Fruit fly (Drosophila melanogaster) whole organism, embryonic: Measurements from ENCODE around the gene mora.

Experiments
- Abd-B ChIP-seq: fragments of 200-800 bp; sonication (Bioruptor generic); optimal IDR thresholded peaks from 2 replicates; lab custom pipeline; 2018; ENCODE audit warnings: missing biosample characterization, mild to moderate bottlenecking, missing genetic modification characterization, moderate library complexity
- B-H1 ChIP-seq: fragments of 200-800 bp; sonication (Bioruptor generic); IDR thresholded peaks from 3 replicates; pipeline ENCODE4 v1.3.6; 2022; ENCODE audit warnings: missing biosample characterization, missing genetic modification characterization
- CG12155 ChIP-seq: fragments of 200-800 bp; sonication (Bioruptor generic); optimal IDR thresholded peaks from 3 replicates; lab custom pipeline; 2016; ENCODE audit warnings: missing biosample characterization, missing genetic modification characterization
- CG1529 ChIP-seq: fragments of 200-800 bp; sonication (Bioruptor generic); optimal IDR thresholded peaks from 3 replicates; lab custom pipeline; 2018; ENCODE audit warnings: missing biosample characterization, missing genetic modification characterization
- CG1602 ChIP-seq: fragments of 200-800 bp; sonication (Bioruptor generic); optimal IDR thresholded peaks from 3 replicates; lab custom pipeline; 2016; ENCODE audit warnings: missing biosample characterization, missing genetic modification characterization
- CG16779 ChIP-seq: fragments of 200-800 bp; sonication (Bioruptor generic); IDR thresholded peaks from 2 replicates; pipeline ENCODE4 v1.3.6; 2022; ENCODE audit warnings: missing biosample characterization, missing genetic modification characterization
- CG16813 ChIP-seq: fragments of 200-800 bp; sonication (Bioruptor generic); IDR thresholded peaks from 3 replicates; pipeline ENCODE4 v1.3.6; 2022; ENCODE audit warnings: missing biosample characterization, missing genetic modification characterization; ENCODE audit not compliant: partially characterized antibody
- CG16815 ChIP-seq: fragments of 200-800 bp; sonication (Bioruptor generic); optimal IDR thresholded peaks from 3 replicates; lab custom pipeline; 2017; ENCODE audit warnings: missing biosample characterization, mild to moderate bottlenecking, missing genetic modification characterization
- CG17186 ChIP-seq: fragments of 200-800 bp; sonication (Bioruptor generic); optimal IDR thresholded peaks from 3 replicates; lab custom pipeline; 2017; ENCODE audit warnings: missing biosample characterization, missing genetic modification reagents, missing genetic modification characterization
- CG17802 ChIP-seq: fragments of 200-800 bp; sonication (Bioruptor generic); optimal IDR thresholded peaks from 2 replicates; lab custom pipeline; 2018; ENCODE audit warnings: missing biosample characterization, mild to moderate bottlenecking, missing genetic modification characterization, moderate library complexity
- CG30020 ChIP-seq: fragments of 200-800 bp; optimal IDR thresholded peaks from 2 replicates; lab custom pipeline; 2019; ENCODE audit warnings: missing biosample characterization, mild to moderate bottlenecking, missing genetic modification characterization, moderate library complexity
- CG31224 ChIP-seq: fragments of 200-800 bp; sonication (Bioruptor generic); IDR thresholded peaks from 2 replicates; pipeline ENCODE4 v1.3.6; 2022; ENCODE audit warnings: missing biosample characterization, missing genetic modification characterization
- CG3281 ChIP-seq: fragments of 200-800 bp; sonication (Bioruptor generic); optimal IDR thresholded peaks from 3 replicates; lab custom pipeline; 2017; ENCODE audit warnings: missing biosample characterization, mild to moderate bottlenecking, missing genetic modification characterization
- CG34422 ChIP-seq: fragments of 200-800 bp; sonication (Bioruptor generic); IDR thresholded peaks from 3 replicates; pipeline ENCODE4 v1.3.6; 2022; ENCODE audit warnings: missing biosample characterization, missing genetic modification characterization
- CG6654 ChIP-seq: fragments of 200-800 bp; sonication (Bioruptor generic); optimal IDR thresholded peaks from 2 replicates; lab custom pipeline; 2017; ENCODE audit warnings: missing biosample characterization, mild to moderate bottlenecking, missing genetic modification characterization
- CG6689 ChIP-seq: fragments of 200-800 bp; sonication (Bioruptor generic); IDR thresholded peaks from 2 replicates; pipeline ENCODE4 v1.3.6; 2022; ENCODE audit warnings: missing biosample characterization, missing genetic modification characterization
- CG7357 ChIP-seq: fragments of 200-800 bp; sonication (Bioruptor generic); IDR thresholded peaks from 3 replicates; pipeline ENCODE4 v1.3.6; 2022; ENCODE audit warnings: missing biosample characterization, missing genetic modification characterization
- CG9932 ChIP-seq: fragments of 200-800 bp; sonication (Bioruptor generic); IDR thresholded peaks from 2 replicates; pipeline ENCODE4 v1.3.6; 2022; ENCODE audit warnings: missing biosample characterization, missing genetic modification characterization
- CrebB ChIP-seq: fragments of 200-800 bp; sonication (Bioruptor generic); optimal IDR thresholded peaks from 3 replicates; lab custom pipeline; 2018; ENCODE audit warnings: missing biosample characterization, mild to moderate bottlenecking, missing genetic modification characterization
- Dek ChIP-seq: fragments of 200-800 bp; sonication (Bioruptor generic); optimal IDR thresholded peaks from 3 replicates; lab custom pipeline; 2019; ENCODE audit warnings: missing biosample characterization, mild to moderate bottlenecking, missing genetic modification characterization, moderate library complexity
- Doc2 ChIP-seq: fragments of 200-800 bp; sonication (Bioruptor generic); IDR thresholded peaks from 2 replicates; pipeline ENCODE4 v1.3.6; 2022; ENCODE audit warnings: missing biosample characterization, missing genetic modification characterization
- E2f1 ChIP-seq: fragments of 200-800 bp; sonication (Bioruptor generic); IDR thresholded peaks from 2 replicates; pipeline ENCODE4 v1.3.6; 2022; ENCODE audit warnings: missing biosample characterization, missing genetic modification characterization
- HLHmδ ChIP-seq: fragments of 200-800 bp; sonication (Bioruptor generic); optimal IDR thresholded peaks from 2 replicates; lab custom pipeline; 2018; ENCODE audit warnings: missing biosample characterization, mild to moderate bottlenecking, missing genetic modification characterization, moderate library complexity
- MBD-R2 ChIP-seq: fragments of 200-800 bp; sonication (Bioruptor generic); IDR thresholded peaks from 2 replicates; pipeline ENCODE4 v1.3.6; 2022; ENCODE audit warnings: missing biosample characterization, missing genetic modification characterization
- MESR4 ChIP-seq: fragments of 200-800 bp; sonication (Bioruptor generic); optimal IDR thresholded peaks from 2 replicates; lab custom pipeline; 2018; ENCODE audit warnings: missing biosample characterization, mild to moderate bottlenecking, missing genetic modification characterization, moderate library complexity
- Med ChIP-seq: fragments of 200-800 bp; sonication (Bioruptor generic); peaks from one replicate; lab custom pipeline; 2016; ENCODE audit warnings: missing biosample characterization, missing genetic modification characterization, mild to moderate bottlenecking, inconsistent platforms, moderate library complexity
- Opbp ChIP-seq: fragments of 200-800 bp; sonication (Bioruptor generic); IDR thresholded peaks from 3 replicates; pipeline ENCODE4 v1.3.6; 2022; ENCODE audit warnings: missing biosample characterization, missing genetic modification characterization; ENCODE audit not compliant: partially characterized antibody
- Poxn ChIP-seq: fragments of 200-800 bp; sonication (Bioruptor generic); IDR thresholded peaks from 2 replicates; pipeline ENCODE4 v1.3.6; 2022; ENCODE audit warnings: missing biosample characterization, missing genetic modification characterization
- YL-1 ChIP-seq: fragments of 200-800 bp; sonication (Bioruptor generic); optimal IDR thresholded peaks from 3 replicates; lab custom pipeline; 2017; ENCODE audit warnings: missing biosample characterization, mild to moderate bottlenecking, missing genetic modification characterization
- abd-A ChIP-seq: fragments of 200-800 bp; sonication (Bioruptor generic); optimal IDR thresholded peaks from 3 replicates; lab custom pipeline; 2019; ENCODE audit warnings: missing biosample characterization, mild to moderate bottlenecking, missing genetic modification characterization, moderate library complexity
- amos ChIP-seq: fragments of 200-800 bp; sonication (Bioruptor generic); IDR thresholded peaks from 2 replicates; pipeline ENCODE4 v1.3.6; 2022; ENCODE audit warnings: missing biosample characterization, missing genetic modification characterization; ENCODE audit not compliant: partially characterized antibody
- crp ChIP-seq, 2 experiments: fragments of 200-800 bp; sonication (Bioruptor generic); optimal IDR thresholded peaks; 2 replicates in 1 of 2; 3 replicates in 1 of 2; lab custom pipeline; 2017; ENCODE audit warnings: missing biosample characterization in 2 of 2, missing genetic modification characterization in 2 of 2, mild to moderate bottlenecking in 1 of 2, moderate library complexity in 1 of 2
- cwo ChIP-seq: fragments of 200-800 bp; sonication (Bioruptor generic); optimal IDR thresholded peaks from 3 replicates; lab custom pipeline; 2017; ENCODE audit warnings: missing biosample characterization, missing genetic modification characterization, mild to moderate bottlenecking, moderate library complexity, missing genetic modification reagents
- dati ChIP-seq: fragments of 200-800 bp; sonication (Bioruptor generic); IDR thresholded peaks from 2 replicates; pipeline ENCODE4 v1.3.6; 2022; ENCODE audit warnings: missing biosample characterization, missing genetic modification characterization
- emc ChIP-seq: fragments of 200-800 bp; sonication (Bioruptor generic); optimal IDR thresholded peaks from 2 replicates; lab custom pipeline; 2016; ENCODE audit warnings: missing biosample characterization, missing genetic modification characterization
- gsb ChIP-seq: fragments of 200-800 bp; sonication (Bioruptor generic); IDR thresholded peaks from 2 replicates; pipeline ENCODE4 v1.3.6; 2022; ENCODE audit warnings: missing biosample characterization, missing genetic modification characterization
- jing ChIP-seq: fragments of 200-800 bp; sonication (Bioruptor generic); optimal IDR thresholded peaks from 2 replicates; lab custom pipeline; 2018; ENCODE audit warnings: missing biosample characterization, mild to moderate bottlenecking, missing genetic modification characterization
- lola ChIP-seq, 3 experiments: fragments of >200 bp in 2 of 3; fragments of 200-800 bp in 1 of 3; sonication (Bioruptor generic) in 1 of 3; optimal IDR thresholded peaks; 2 replicates each; lab custom pipeline; 2017 to 2019; ENCODE audit warnings: missing biosample characterization in 3 of 3, missing genetic modification characterization in 3 of 3, mild to moderate bottlenecking in 1 of 3, moderate library complexity in 1 of 3
- org-1 ChIP-seq: fragments of 200-800 bp; sonication (Bioruptor generic); optimal IDR thresholded peaks from 2 replicates; lab custom pipeline; 2017; ENCODE audit warnings: missing biosample characterization, missing genetic modification characterization
- pnt ChIP-seq: fragments of 200-800 bp; sonication (Bioruptor generic); optimal IDR thresholded peaks from 3 replicates; lab custom pipeline; 2016; ENCODE audit warnings: missing biosample characterization, missing genetic modification characterization
- salm ChIP-seq: fragments of 200-800 bp; sonication (Bioruptor generic); optimal IDR thresholded peaks from 2 replicates; lab custom pipeline; 2018; ENCODE audit warnings: missing biosample characterization, mild to moderate bottlenecking, missing genetic modification characterization
- sd ChIP-seq: fragments of 200-800 bp; sonication (Bioruptor generic); optimal IDR thresholded peaks from 3 replicates; lab custom pipeline; 2018; ENCODE audit warnings: missing biosample characterization, mild to moderate bottlenecking, missing genetic modification characterization, moderate library complexity
- slou ChIP-seq: fragments of 200-800 bp; sonication (Bioruptor generic); optimal IDR thresholded peaks from 3 replicates; lab custom pipeline; 2016; ENCODE audit warnings: missing biosample characterization, missing genetic modification characterization
- trem ChIP-seq: fragments of 200-800 bp; optimal IDR thresholded peaks from 3 replicates; lab custom pipeline; 2019; ENCODE audit warnings: missing biosample characterization, mild to moderate bottlenecking, missing genetic modification characterization, moderate library complexity
- twi ChIP-seq: fragments of 200-800 bp; optimal IDR thresholded peaks from 2 replicates; lab custom pipeline; 2019; ENCODE audit warnings: missing biosample characterization, mild to moderate bottlenecking, missing genetic modification characterization, moderate library complexity
- unc-4 ChIP-seq: fragments of 200-800 bp; sonication (Bioruptor generic); IDR thresholded peaks from 2 replicates; pipeline ENCODE4 v1.3.6; 2022; ENCODE audit warnings: missing biosample characterization, missing genetic modification characterization; ENCODE audit not compliant: partially characterized antibody
- vvl ChIP-seq: fragments of 200-800 bp; sonication (Bioruptor generic); IDR thresholded peaks from 2 replicates; pipeline ENCODE4 v1.3.6; 2022; ENCODE audit warnings: missing biosample characterization, missing genetic modification characterization
- yki ChIP-seq: fragments of >200 bp; optimal IDR thresholded peaks from 3 replicates; lab custom pipeline; 2018

Gene mora

dm6 chr3R:24162774-24163555 is 23.2 kb upstream of the mora start, which contains the start of gene mRpS24 (continued):
- TF ChIP-seq CG6689, result no peak
- no peak for TF ChIP-seq vvl (GFP tag; lab: Robert Waterston, UW)
- TF ChIP-seq CrebB (tag; lab: Kevin White, UChicago), result no peak
- no peak for TF ChIP-seq Med (GFP tag; lab: Kevin White, UChicago)
- TF ChIP-seq trem (tag; lab: Kevin White, UChicago), result no peak
- TF ChIP-seq MESR4, result peak; percentile 52
- peak; percentile 32 for TF ChIP-seq YL-1 (GFP tag; lab: Kevin White, UChicago)
- no peak for TF ChIP-seq CG7357 (GFP tag; lab: Robert Waterston, UW)
- TF ChIP-seq CG12155 (GFP tag; lab: Kevin White, UChicago), result no peak
- TF ChIP-seq Poxn (GFP tag; lab: Robert Waterston, UW), result no peak
- no peak for TF ChIP-seq Abd-B (GFP tag; lab: Kevin White, UChicago)
- TF ChIP-seq CG30020 (tag; lab: Kevin White, UChicago), result no peak
- TF ChIP-seq unc-4 (GFP tag; lab: Robert Waterston, UW), result no peak
- TF ChIP-seq crp (GFP tag; optimal IDR thresholded peaks at IDR 0.05; lab: Kevin White, UChicago), result peak in 1 of 2 experiments; percentile 88
- no peak for TF ChIP-seq dati (GFP tag; lab: Robert Waterston, UW)
- TF ChIP-seq CG34422 (GFP tag; lab: Robert Waterston, UW), result peak; percentile 51; the same call in 1 of the 3 replicates
- no peak for TF ChIP-seq gsb
- TF ChIP-seq sd (tag; lab: Kevin White, UChicago), result no peak
- TF ChIP-seq Opbp (GFP tag; lab: Robert Waterston, UW), result no peak
- no peak for TF ChIP-seq salm (tag; lab: Kevin White, UChicago)
- TF ChIP-seq CG6654 (GFP tag; lab: Kevin White, UChicago), result no peak
- peak; percentile 67 for TF ChIP-seq MBD-R2 (GFP tag; lab: Robert Waterston, UW)
- TF ChIP-seq cwo (GFP tag; lab: Kevin White, UChicago), result no peak

dm6 chr3R:24163556-24164022 is 22.6 kb upstream of the mora start, which contains the start of gene Apc2:
Apc2 (plus strand) TSS chr3R:24163966.
- TF ChIP-seq CG16779 (GFP tag; lab: Robert Waterston, UW) (no peak), CG7357 (GFP tag; lab: Robert Waterston, UW) (peak; percentile 35; the same call in 1 of the 3 replicates), CG1602 (peak; percentile 60), E2f1 (peak; percentile 56; the same call in 1 of the 2 replicates), HLHmδ (no peak), jing (no peak), CG16813 (peak; percentile 51; the same call in 1 of the 3 replicates), B-H1 (GFP tag; lab: Robert Waterston, UW) (no peak; the same call in 2 of the 3 replicates), Doc2 (no peak), CG17186 (GFP tag; lab: Kevin White, UChicago) (peak; percentile 52), CG1529 (GFP tag; lab: Kevin White, UChicago) (no peak), slou (GFP tag; lab: Kevin White, UChicago) (no peak), amos (peak; percentile 52), CG3281 (GFP tag; lab: Kevin White, UChicago) (peak; percentile 55), CG9932 (peak; percentile 75), Dek (tag; lab: Kevin White, UChicago) (peak; percentile 31), org-1 (GFP tag; lab: Kevin White, UChicago) (no peak), abd-A (tag; lab: Kevin White, UChicago) (no peak), yki (lab: Kevin White, UChicago) (no peak), CG31224 (GFP tag; lab: Robert Waterston, UW) (peak; percentile 32; the same call in 1 of the 2 replicates), twi (tag; lab: Kevin White, UChicago) (peak; percentile 40), CG16815 (GFP tag; lab: Kevin White, UChicago) (peak; percentile 18), CG17802 (tag; lab: Kevin White, UChicago) (no peak), lola (GFP tag; optimal IDR thresholded peaks at IDR 0.05; lab: Kevin White, UChicago) (peak in 1 of 3 experiments; percentile 68), emc (GFP tag; lab: Kevin White, UChicago) (no peak), pnt (no peak)
